Worm (Caenorhabditis elegans) whole organism, L4 larva: ENCODE results near the gene trx-1.
A peak's percentile ranks its signal among the peaks of the same experiment; 100 is the strongest.

Experiments used
- D1046.2 ChIP-seq: fragments of 200-800 bp; sonication (Bioruptor generic); IDR thresholded peaks from 2 replicates; pipeline ENCODE4 v1.3.6; 2022; ENCODE audit warnings: missing genetic modification characterization, missing compliant biosample characterization
- F44E2.7 ChIP-seq: fragments of 200-800 bp; sonication (Bioruptor generic); IDR thresholded peaks from 2 replicates; pipeline ENCODE4 v2.1.2; 2022; ENCODE audit warnings: missing genetic modification characterization, missing compliant biosample characterization
- F49E8.2 ChIP-seq: sonication (generic microtip); optimal IDR thresholded peaks from 2 replicates; lab custom pipeline; 2016; ENCODE audit warnings: missing compliant biosample characterization, mild to moderate bottlenecking, missing genetic modification characterization, borderline replicate concordance
- Y105C5A.15 ChIP-seq: fragments of 200-800 bp; sonication (Bioruptor generic); IDR thresholded peaks from 2 replicates; pipeline ENCODE4 v1.3.6; 2022; ENCODE audit warnings: missing genetic modification characterization, missing compliant biosample characterization
- Y5F2A.4 ChIP-seq: fragments of 200-800 bp; sonication (Bioruptor generic); optimal IDR thresholded peaks from 2 replicates; lab custom pipeline; 2018; ENCODE audit warnings: mild to moderate bottlenecking, missing genetic modification characterization, missing compliant biosample characterization
- Y75B8A.6 ChIP-seq: fragments of 200-800 bp; sonication (Bioruptor generic); IDR thresholded peaks from 2 replicates; pipeline ENCODE4 v1.3.6; 2022; ENCODE audit warnings: missing genetic modification reagents, missing genetic modification characterization, missing compliant biosample characterization
- ZK337.2 ChIP-seq: fragments of 200-800 bp; sonication (Bioruptor generic); IDR thresholded peaks from 2 replicates; pipeline ENCODE4 v1.3.6; 2022; ENCODE audit warnings: missing genetic modification reagents, missing genetic modification characterization, missing compliant biosample characterization
- aly-2 ChIP-seq: sonication (generic microtip); optimal IDR thresholded peaks from 2 replicates; lab custom pipeline; 2018; ENCODE audit warnings: missing biosample characterization, missing genetic modification characterization
- ama-1 ChIP-seq: fragments of 150-350 bp; optimal IDR thresholded peaks from 2 replicates; lab custom pipeline; 2014; ENCODE audit warnings: inconsistent platforms, mixed read lengths
- arid-1 ChIP-seq: fragments of 200-800 bp; sonication (Bioruptor generic); conservative IDR thresholded peaks from 2 replicates; pipeline ENCODE4 v1.3.6; 2022; ENCODE audit warnings: missing genetic modification reagents, missing genetic modification characterization, missing compliant biosample characterization
- ceh-32 ChIP-seq: sonication (generic microtip); optimal IDR thresholded peaks from 2 replicates; lab custom pipeline; 2016; ENCODE audit warnings: mild to moderate bottlenecking, missing genetic modification characterization, missing compliant biosample characterization; ENCODE audit not compliant: poor library complexity
- daf-12 ChIP-seq: fragments of 150-350 bp; optimal IDR thresholded peaks from 2 replicates; lab custom pipeline; 2014; ENCODE audit warnings: missing biosample characterization, missing genetic modification reagents, missing genetic modification characterization
- daf-16 ChIP-seq, 3 experiments: sonication (generic microtip); optimal IDR thresholded peaks; 2 replicates each; lab custom pipeline; 2016 to 2017; ENCODE audit warnings: missing genetic modification characterization in 3 of 3, missing genetic modification reagents in 3 of 3, mild to moderate bottlenecking in 2 of 3, missing compliant biosample characterization in 2 of 3, missing biosample characterization in 1 of 3, moderate library complexity in 1 of 3
- dmd-6 ChIP-seq: fragments of 200-800 bp; sonication (Bioruptor generic); IDR thresholded peaks from 2 replicates; pipeline ENCODE4 v1.3.6; 2022; ENCODE audit warnings: missing genetic modification reagents, missing genetic modification characterization, missing compliant biosample characterization
- dmd-8 ChIP-seq: fragments of 200-800 bp; sonication (Bioruptor generic); IDR thresholded peaks from 2 replicates; pipeline ENCODE4 v1.3.6; 2022; ENCODE audit warnings: missing genetic modification characterization, missing compliant biosample characterization
- dmd-9 ChIP-seq: fragments of 200-800 bp; sonication (Bioruptor generic); IDR thresholded peaks from 2 replicates; pipeline ENCODE4 v1.3.6; 2022; ENCODE audit warnings: missing genetic modification reagents, missing genetic modification characterization, missing compliant biosample characterization
- dve-1 ChIP-seq: sonication (generic microtip); optimal IDR thresholded peaks from 2 replicates; lab custom pipeline; 2017; ENCODE audit warnings: antibody characterized with exemption, mild to moderate bottlenecking, missing genetic modification characterization, missing compliant biosample characterization; ENCODE audit not compliant: insufficient read depth
- egl-27 ChIP-seq: sonication (generic microtip); optimal IDR thresholded peaks from 3 replicates; lab custom pipeline; 2017; ENCODE audit warnings: missing biosample characterization, missing genetic modification reagents, missing genetic modification characterization
- egl-43 ChIP-seq: fragments of 200-800 bp; sonication (Bioruptor generic); IDR thresholded peaks from 2 replicates; pipeline ENCODE4 v1.3.6; 2022; ENCODE audit warnings: missing genetic modification reagents, missing genetic modification characterization, missing compliant biosample characterization
- gei-8 ChIP-seq: fragments of 200-800 bp; sonication (Bioruptor generic); optimal IDR thresholded peaks from 2 replicates; lab custom pipeline; 2018; ENCODE audit warnings: mild to moderate bottlenecking, missing genetic modification characterization, missing compliant biosample characterization
- hlh-11 ChIP-seq: fragments of 200-800 bp; sonication (Bioruptor generic); optimal IDR thresholded peaks from 2 replicates; lab custom pipeline; 2018; ENCODE audit warnings: mild to moderate bottlenecking, missing genetic modification characterization, missing compliant biosample characterization
- hlh-30 ChIP-seq: sonication (generic microtip); optimal IDR thresholded peaks from 2 replicates; lab custom pipeline; 2017; ENCODE audit warnings: antibody characterized with exemption, mild to moderate bottlenecking, missing genetic modification characterization, missing compliant biosample characterization; ENCODE audit not compliant: insufficient read depth
- lin-1 ChIP-seq: fragments of 200-800 bp; sonication (Bioruptor generic); IDR thresholded peaks from 2 replicates; pipeline ENCODE4 v1.3.6; 2022; ENCODE audit warnings: missing genetic modification reagents, missing genetic modification characterization, missing compliant biosample characterization
- lin-13 ChIP-seq: fragments of 150-350 bp; optimal IDR thresholded peaks from 2 replicates; lab custom pipeline; 2014; ENCODE audit warnings: missing biosample characterization, missing genetic modification reagents, missing genetic modification characterization
- lin-29 ChIP-seq: fragments of 200-800 bp; sonication (Bioruptor generic); IDR thresholded peaks from 2 replicates; pipeline ENCODE4 v1.3.6; 2022; ENCODE audit warnings: missing genetic modification reagents, missing genetic modification characterization, missing compliant biosample characterization
- lin-39 ChIP-seq: fragments of 150-350 bp; optimal IDR thresholded peaks from 2 replicates; lab custom pipeline; 2014; ENCODE audit warnings: missing biosample characterization, missing genetic modification reagents, missing genetic modification characterization
- madf-9 ChIP-seq: fragments of 200-800 bp; sonication (Bioruptor generic); conservative IDR thresholded peaks from 2 replicates; pipeline ENCODE4 v1.3.6; 2022; ENCODE audit warnings: missing genetic modification reagents, missing genetic modification characterization, missing compliant biosample characterization
- mdt-29 ChIP-seq: fragments of 200-800 bp; sonication (Bioruptor generic); IDR thresholded peaks from 2 replicates; pipeline ENCODE4 v1.3.6; 2022; ENCODE audit warnings: missing genetic modification reagents, missing genetic modification characterization, missing compliant biosample characterization
- mep-1 ChIP-seq: fragments of 150-350 bp; sonication (generic microtip); optimal IDR thresholded peaks from 3 replicates; lab custom pipeline; 2014; ENCODE audit warnings: missing biosample characterization, missing genetic modification characterization
- mes-2 ChIP-seq: sonication (generic microtip); optimal IDR thresholded peaks from 2 replicates; lab custom pipeline; 2016; ENCODE audit warnings: missing genotype, mild to moderate bottlenecking, missing genetic modification characterization, missing compliant biosample characterization; ENCODE audit not compliant: poor library complexity, severe bottlenecking
- nhr-111 ChIP-seq: fragments of 200-800 bp; sonication (Bioruptor generic); optimal IDR thresholded peaks from 2 replicates; lab custom pipeline; 2018; ENCODE audit warnings: mild to moderate bottlenecking, missing genetic modification characterization, missing compliant biosample characterization
- nhr-28 ChIP-seq: fragments of 150-350 bp; optimal IDR thresholded peaks from 2 replicates; lab custom pipeline; 2014; ENCODE audit warnings: missing biosample characterization, missing genetic modification characterization
- nhr-41 ChIP-seq: fragments of 200-800 bp; sonication (Bioruptor generic); IDR thresholded peaks from 2 replicates; pipeline ENCODE4 v1.3.6; 2022; ENCODE audit warnings: missing genetic modification reagents, missing genetic modification characterization, missing compliant biosample characterization
- nhr-48 ChIP-seq: sonication (generic microtip); optimal IDR thresholded peaks from 2 replicates; lab custom pipeline; 2016; ENCODE audit warnings: mild to moderate bottlenecking, missing genetic modification characterization, missing compliant biosample characterization
- nhr-6 ChIP-seq: fragments of 150-350 bp; optimal IDR thresholded peaks from 2 replicates; lab custom pipeline; 2014; ENCODE audit warnings: missing biosample characterization, missing genetic modification characterization
- pha-4 ChIP-seq, 2 experiments: fragments of 150-350 bp in 1 of 2; fragments of 200-800 bp in 1 of 2; sonication (Bioruptor generic) in 1 of 2; IDR thresholded peaks in 1 of 2; optimal IDR thresholded peaks in 1 of 2; 2 replicates each; pipeline versions ENCODE4 v1.3.6 to Lab custom; 2014 to 2022; ENCODE audit warnings: missing genetic modification characterization in 2 of 2, missing genetic modification reagents in 2 of 2, missing biosample characterization in 1 of 2, missing compliant biosample characterization in 1 of 2
- pqm-1 ChIP-seq: sonication (generic microtip); optimal IDR thresholded peaks from 2 replicates; lab custom pipeline; 2017; ENCODE audit warnings: missing biosample characterization, missing genetic modification characterization
- saeg-2 ChIP-seq: fragments of 200-800 bp; sonication (Bioruptor generic); IDR thresholded peaks from 2 replicates; pipeline ENCODE4 v1.3.6; 2022; ENCODE audit warnings: missing genetic modification reagents, missing genetic modification characterization, missing compliant biosample characterization
- sdz-12 ChIP-seq: fragments of 200-800 bp; sonication (Bioruptor generic); optimal IDR thresholded peaks from 2 replicates; lab custom pipeline; 2018; ENCODE audit warnings: mild to moderate bottlenecking, missing genetic modification characterization, missing compliant biosample characterization
- snpc-1.2 ChIP-seq: fragments of 200-800 bp; sonication (Bioruptor generic); IDR thresholded peaks from 2 replicates; pipeline ENCODE4 v1.3.6; 2022; ENCODE audit warnings: missing genetic modification reagents, missing genetic modification characterization, missing compliant biosample characterization
- spr-1 ChIP-seq: sonication (generic microtip); optimal IDR thresholded peaks from 2 replicates; lab custom pipeline; 2016; ENCODE audit warnings: mild to moderate bottlenecking, missing genetic modification characterization, missing compliant biosample characterization
- spr-3 ChIP-seq: fragments of 200-800 bp; sonication (Bioruptor generic); optimal IDR thresholded peaks from 2 replicates; lab custom pipeline; 2018; ENCODE audit warnings: mild to moderate bottlenecking, missing genetic modification characterization, missing compliant biosample characterization
- zfp-2 ChIP-seq: sonication (generic microtip); optimal IDR thresholded peaks from 2 replicates; lab custom pipeline; 2016; ENCODE audit warnings: mild to moderate bottlenecking, missing genetic modification characterization, missing compliant biosample characterization
- zip-11 ChIP-seq: fragments of 200-800 bp; sonication (Bioruptor generic); IDR thresholded peaks from 2 replicates; pipeline ENCODE4 v1.3.6; 2022; ENCODE audit warnings: missing genetic modification characterization, missing compliant biosample characterization
- ztf-11 ChIP-seq: fragments of 150-350 bp; optimal IDR thresholded peaks from 2 replicates; lab custom pipeline; 2014; ENCODE audit warnings: missing biosample characterization, missing genetic modification characterization

The trx-1 gene

ce11 chrII:7758397-7759135 lies 5.2 kb upstream of the trx-1 start, which contains the start of gene B0228.7 (continued):
- no peak for TF ChIP-seq F49E8.2 (tag; lab: Kevin White, UChicago)
- peak; percentile 77 for TF ChIP-seq dve-1 (tag; lab: Kevin White, UChicago)
- no peak for TF ChIP-seq arid-1 (GFP tag; lab: Robert Waterston, UW)

- 0 out of 2 replicates have a peak, but pooled peaks have one; percentile 14 for TF ChIP-seq Y75B8A.6 (GFP tag; lab: Robert Waterston, UW)
- no peak for TF ChIP-seq aly-2 (tag; lab: Kevin White, UChicago)
- peak; percentile 44 to 62 for TF ChIP-seq daf-16 (GFP tag; optimal IDR thresholded peaks at IDR 0.05; lab: Kevin White, UChicago)
- peak; percentile 87 for TF ChIP-seq daf-16 (tag; optimal IDR thresholded peaks at IDR 0.05; lab: Kevin White, UChicago)
- TF ChIP-seq ceh-32 (tag; lab: Kevin White, UChicago), result no peak
- no peak for TF ChIP-seq ztf-11
- no peak for TF ChIP-seq lin-29 (GFP tag; lab: Robert Waterston, UW)
- no peak for TF ChIP-seq nhr-41 (GFP tag; lab: Robert Waterston, UW)
- no peak for TF ChIP-seq saeg-2 (GFP tag; lab: Robert Waterston, UW)
- peak; percentile 78 for TF ChIP-seq mes-2 (tag; lab: Kevin White, UChicago)
- TF ChIP-seq lin-1, result peak; percentile 66; the same call in 1 of the 2 replicates
- TF ChIP-seq lin-13, result no peak
- TF ChIP-seq spr-1, result peak; percentile 66
- TF ChIP-seq madf-9 (GFP tag; lab: Robert Waterston, UW), result peak; percentile 36; the same call in 1 of the 2 replicates
- TF ChIP-seq D1046.2 (GFP tag; lab: Robert Waterston, UW), result 0 out of 2 replicates have a peak, but pooled peaks have one; percentile 67
- no peak for TF ChIP-seq sdz-12 (GFP tag; lab: Kevin White, UChicago)
- peak; percentile 70 for TF ChIP-seq mep-1 (tag; lab: Kevin White, UChicago)
- TF ChIP-seq nhr-28, result peak; percentile 70
- peak; percentile 59 for TF ChIP-seq arid-1 (GFP tag; lab: Robert Waterston, UW)
- TF ChIP-seq ama-1, result no peak
- peak; percentile 68 for TF ChIP-seq nhr-48 (tag; lab: Kevin White, UChicago)
- TF ChIP-seq ZK337.2 (GFP tag; lab: Robert Waterston, UW), result 0 out of 2 replicates have a peak, but pooled peaks have one; percentile 22
- no peak for TF ChIP-seq snpc-1.2 (GFP tag; lab: Robert Waterston, UW)
- peak; percentile 86 for TF ChIP-seq hlh-11 (tag; lab: Kevin White, UChicago)
- TF ChIP-seq dmd-8 (GFP tag; lab: Robert Waterston, UW), result no peak
- peak; percentile 86 for TF ChIP-seq mdt-29 (GFP tag; lab: Robert Waterston, UW)
- no peak for TF ChIP-seq daf-12
- TF ChIP-seq zip-11 (GFP tag; lab: Robert Waterston, UW), result no peak
- TF ChIP-seq hlh-30 (tag; lab: Kevin White, UChicago), result peak; percentile 69
- TF ChIP-seq nhr-111, result peak; percentile 41
- TF ChIP-seq pha-4 (GFP tag; IDR thresholded peaks at IDR 0.05; lab: Robert Waterston, UW), result peak; percentile 72
- TF ChIP-seq pha-4 (tag; optimal IDR thresholded peaks at IDR 0.05; lab: Kevin White, UChicago), result no peak
- no peak for TF ChIP-seq lin-39
- TF ChIP-seq dve-1 (tag; lab: Kevin White, UChicago), result peak; percentile 83
- peak; percentile 10 for TF ChIP-seq Y5F2A.4 (GFP tag; lab: Kevin White, UChicago)
- no peak for TF ChIP-seq spr-3 (GFP tag; lab: Kevin White, UChicago)
- no peak for TF ChIP-seq pqm-1 (tag; lab: Kevin White, UChicago)
- peak; percentile 76 for TF ChIP-seq dmd-6 (GFP tag; lab: Robert Waterston, UW)
- TF ChIP-seq egl-43 (GFP tag; lab: Robert Waterston, UW), result no peak
- TF ChIP-seq egl-27 (tag; lab: Kevin White, UChicago), result no peak
- TF ChIP-seq zfp-2 (tag; lab: Kevin White, UChicago), result no peak
- TF ChIP-seq gei-8 (GFP tag; lab: Kevin White, UChicago), result peak; percentile 5
- TF ChIP-seq nhr-6, result no peak
- TF ChIP-seq Y105C5A.15 (GFP tag; lab: Robert Waterston, UW), result no peak
- TF ChIP-seq F44E2.7 (GFP tag; lab: Robert Waterston, UW), result no peak
- 0 out of 2 replicates have a peak, but pooled peaks have one; percentile 34 for TF ChIP-seq dmd-9
Measured at ce11 chrII:7756810-7757209, 3.4 kb upstream of the trx-1 start.
